Fruit fly (Drosophila melanogaster): ENCODE data around the gene CG13998.

Gene CG13998

dm6 chr2L:5999247-5999646 lies 42.6 kb upstream of the CG13998 start, which contains the start of gene Kdm5 (continued):
- TF ChIP-seq ERR (GFP tag; optimal IDR thresholded peaks at IDR 0.05) (no peak), CG33557 (GFP tag; optimal IDR thresholded peaks at IDR 0.05) (no peak), Lhr (GFP tag; optimal IDR thresholded peaks at IDR 0.05) (peak; percentile 60), Med (GFP tag) (peak; percentile 93), insv (GFP tag; optimal IDR thresholded peaks at IDR 0.05) (peak in 1 of 2 experiments; percentile 27), CG42726 (GFP tag; IDR thresholded peaks at IDR 0.05; ENCODE audit: partially characterized antibody) (no peak), dimm (GFP tag; IDR thresholded peaks at IDR 0.05) (no peak), CG18619 (GFP tag; optimal IDR thresholded peaks at IDR 0.05) (peak; percentile 8), ssp (GFP tag; IDR thresholded peaks at IDR 0.05) (peak; percentile 30; the same call in 1 of the 2 replicates), Ets97D (GFP tag; optimal IDR thresholded peaks at IDR 0.05) (peak; percentile 86), Rx (GFP tag; IDR thresholded peaks at IDR 0.05) (no peak), Sin3A (optimal IDR thresholded peaks at IDR 0.05) (peak; percentile 49), YL-1 (GFP tag; optimal IDR thresholded peaks at IDR 0.05) (peak; percentile 65), MBD-R2 (GFP tag; IDR thresholded peaks at IDR 0.05) (peak; percentile 67), CoRest (tag; optimal IDR thresholded peaks at IDR 0.05) (no peak), inv (GFP tag; IDR thresholded peaks at IDR 0.05; ENCODE audit: partially characterized antibody) (0 out of 2 replicates have a peak, but pooled peaks have one; percentile 20), CG8944 (GFP tag; optimal IDR thresholded peaks at IDR 0.05) (peak; percentile 23), CG6854 (GFP tag; optimal IDR thresholded peaks at IDR 0.05) (no peak), CG6683 (GFP tag; optimal IDR thresholded peaks at IDR 0.05) (no peak), NfI (GFP tag; optimal IDR thresholded peaks at IDR 0.05) (no peak), fd102C (GFP tag; optimal IDR thresholded peaks at IDR 0.05) (no peak), Hand (GFP tag; optimal IDR thresholded peaks at IDR 0.05) (no peak), Mrtf (GFP tag; IDR thresholded peaks at IDR 0.05) (no peak), CG6765 (GFP tag; optimal IDR thresholded peaks at IDR 0.05) (peak; percentile 55), CHES-1-like (GFP tag; optimal IDR thresholded peaks at IDR 0.05) (peak; percentile 56), CG9876 (GFP tag; optimal IDR thresholded peaks at IDR 0.05) (peak; percentile 16), CG30403 (GFP tag; optimal IDR thresholded peaks at IDR 0.05) (peak; percentile 4), dan (GFP tag; IDR thresholded peaks at IDR 0.05) (no peak), Fer3 (tag; optimal IDR thresholded peaks at IDR 0.05) (peak; percentile 11), fd3F (GFP tag; optimal IDR thresholded peaks at IDR 0.05) (no peak), dysf (GFP tag; IDR thresholded peaks at IDR 0.05) (no peak; the same call in 2 of the 3 replicates), lab (GFP tag; optimal IDR thresholded peaks at IDR 0.05) (peak; percentile 64), CG12659 (GFP tag; optimal IDR thresholded peaks at IDR 0.05) (peak; percentile 76), E2f2 (GFP tag; IDR thresholded peaks at IDR 0.05) (peak; percentile 67), NFAT (GFP tag; IDR thresholded peaks at IDR 0.05) (peak; percentile 56), CG11504 (tag; optimal IDR thresholded peaks at IDR 0.05) (peak; percentile 37), gce (GFP tag; IDR thresholded peaks at IDR 0.05) (0 out of 3 replicates have a peak, but pooled peaks have one; percentile 5), CG9817 (tag; optimal IDR thresholded peaks at IDR 0.05) (peak; percentile 11), Blimp-1 (GFP tag; optimal IDR thresholded peaks at IDR 0.05) (no peak), Mes4 (GFP tag; optimal IDR thresholded peaks at IDR 0.05) (peak; percentile 14), CG18011 (GFP tag; optimal IDR thresholded peaks at IDR 0.05) (no peak), crol (GFP tag; IDR thresholded peaks at IDR 0.05) (peak; percentile 48; the same call in 1 of the 2 replicates), nmo (GFP tag; optimal IDR thresholded peaks at IDR 0.05) (peak; percentile 25), MESR4 (GFP tag; optimal IDR thresholded peaks at IDR 0.05) (peak; percentile 91), B-H2 (GFP tag; optimal IDR thresholded peaks at IDR 0.05) (peak; percentile 41), CrebB (tag; optimal IDR thresholded peaks at IDR 0.05) (peak; percentile 14), danr (GFP tag; IDR thresholded peaks at IDR 0.05) (peak; percentile 29; the same call in 1 of the 2 replicates), pan (optimal IDR thresholded peaks at IDR 0.05) (no peak), pan (GFP tag; optimal IDR thresholded peaks at IDR 0.05 in 1 of 2, IDR thresholded peaks at IDR 0.05 in 1 of 2) (peak in 1 of 2 experiments; percentile 49), CG34422 (GFP tag; IDR thresholded peaks at IDR 0.05) (peak; percentile 65; the same call in 2 of the 3 replicates), CG14667 (GFP tag; IDR thresholded peaks at IDR 0.05) (no peak)

Measured in whole organism, embryonic.